Fruit fly (Drosophila melanogaster) whole organism, embryonic: ENCODE results near the gene Vps2.
A peak's percentile ranks its signal among the peaks of the same experiment; 100 is the strongest.

Experiments used
- CG12942 ChIP-seq: fragments of 200-800 bp; sonication (Bioruptor generic); optimal IDR thresholded peaks from 3 replicates; lab custom pipeline; 2016; ENCODE audit warnings: missing biosample characterization, missing genetic modification characterization
- CG13123 ChIP-seq: fragments of 200-800 bp; sonication (Bioruptor generic); optimal IDR thresholded peaks from 2 replicates; lab custom pipeline; 2016; ENCODE audit warnings: missing biosample characterization, missing genetic modification characterization
- CG13894 ChIP-seq: fragments of 200-800 bp; sonication (Bioruptor generic); optimal IDR thresholded peaks from 3 replicates; lab custom pipeline; 2018; ENCODE audit warnings: missing biosample characterization, mild to moderate bottlenecking, missing genetic modification characterization, moderate library complexity
- CG15479 ChIP-seq: fragments of 200-800 bp; sonication (Bioruptor generic); optimal IDR thresholded peaks from 3 replicates; lab custom pipeline; 2019; ENCODE audit warnings: missing biosample characterization, mild to moderate bottlenecking, missing genetic modification characterization, moderate library complexity
- CG17385 ChIP-seq: fragments of 200-800 bp; sonication (Bioruptor generic); optimal IDR thresholded peaks from 3 replicates; lab custom pipeline; 2018; ENCODE audit warnings: missing biosample characterization, mild to moderate bottlenecking, missing genetic modification characterization
- CG2116 ChIP-seq: fragments of 200-800 bp; sonication (Bioruptor generic); optimal IDR thresholded peaks from 3 replicates; lab custom pipeline; 2018; ENCODE audit warnings: missing biosample characterization, mild to moderate bottlenecking, missing genetic modification characterization
- CG33213 ChIP-seq: fragments of 200-800 bp; sonication (Bioruptor generic); optimal IDR thresholded peaks from 3 replicates; lab custom pipeline; 2016; ENCODE audit warnings: missing biosample characterization, missing genetic modification characterization
- CG4854 ChIP-seq: fragments of 200-800 bp; sonication (Bioruptor generic); optimal IDR thresholded peaks from 2 replicates; lab custom pipeline; 2016; ENCODE audit warnings: missing biosample characterization, missing genetic modification characterization, inconsistent platforms
- CG6272 ChIP-seq: fragments of 200-800 bp; sonication (Bioruptor generic); IDR thresholded peaks from 2 replicates; pipeline ENCODE4 v1.3.6; 2022; ENCODE audit warnings: missing biosample characterization, missing genetic modification characterization
- CG6654 ChIP-seq: fragments of 200-800 bp; sonication (Bioruptor generic); optimal IDR thresholded peaks from 2 replicates; lab custom pipeline; 2017; ENCODE audit warnings: missing biosample characterization, mild to moderate bottlenecking, missing genetic modification characterization
- CG6765 ChIP-seq: fragments of 200-800 bp; sonication (Bioruptor generic); optimal IDR thresholded peaks from 3 replicates; lab custom pipeline; 2017; ENCODE audit warnings: missing biosample characterization, mild to moderate bottlenecking, missing genetic modification characterization
- CG7357 ChIP-seq: fragments of 200-800 bp; sonication (Bioruptor generic); IDR thresholded peaks from 3 replicates; pipeline ENCODE4 v1.3.6; 2022; ENCODE audit warnings: missing biosample characterization, missing genetic modification characterization
- CG8290 ChIP-seq, 3 experiments: fragments of 200-800 bp; sonication (Bioruptor generic); optimal IDR thresholded peaks; 2 replicates each; lab custom pipeline; 2016 to 2019; ENCODE audit warnings: missing biosample characterization in 3 of 3, missing genetic modification characterization in 3 of 3, mild to moderate bottlenecking in 2 of 3, moderate library complexity in 1 of 3
- CHES-1-like ChIP-seq: fragments of 200-800 bp; sonication (Bioruptor generic); optimal IDR thresholded peaks from 2 replicates; lab custom pipeline; 2016; ENCODE audit warnings: missing biosample characterization, missing genetic modification characterization
- CoRest ChIP-seq: fragments of 200-800 bp; sonication (Bioruptor generic); optimal IDR thresholded peaks from 3 replicates; lab custom pipeline; 2018; ENCODE audit warnings: missing biosample characterization, mild to moderate bottlenecking, missing genetic modification characterization, moderate library complexity
- D ChIP-seq, 2 experiments: fragments of 200-800 bp in 1 of 2; fragments of >200 bp in 1 of 2; sonication (Bioruptor generic) in 1 of 2; optimal IDR thresholded peaks; 2 replicates in 1 of 2; 3 replicates in 1 of 2; lab custom pipeline; 2017; ENCODE audit warnings: mild to moderate bottlenecking in 1 of 2, missing biosample characterization in 1 of 2, missing genetic modification characterization in 1 of 2, missing genetic modification reagents in 1 of 2
- Dbx ChIP-seq: fragments of 200-800 bp; sonication (Bioruptor generic); IDR thresholded peaks from 3 replicates; pipeline ENCODE4 v1.3.6; 2022; ENCODE audit warnings: missing biosample characterization, missing genetic modification characterization
- Dp ChIP-seq: fragments of 200-800 bp; sonication (Bioruptor generic); optimal IDR thresholded peaks from 2 replicates; lab custom pipeline; 2018; ENCODE audit warnings: missing biosample characterization, mild to moderate bottlenecking, missing genetic modification characterization, moderate library complexity
- Hr39 ChIP-seq: fragments of >200 bp; optimal IDR thresholded peaks from 2 replicates; lab custom pipeline; 2017
- Med ChIP-seq: fragments of 200-800 bp; sonication (Bioruptor generic); peaks from one replicate; lab custom pipeline; 2016; ENCODE audit warnings: missing biosample characterization, missing genetic modification characterization, mild to moderate bottlenecking, inconsistent platforms, moderate library complexity
- Ptx1 ChIP-seq: fragments of 200-800 bp; sonication (Bioruptor generic); IDR thresholded peaks from 2 replicates; pipeline ENCODE4 v1.3.6; 2022; ENCODE audit warnings: missing biosample characterization, missing genetic modification characterization
- TFAM ChIP-seq: fragments of 200-800 bp; sonication (Bioruptor generic); optimal IDR thresholded peaks from 2 replicates; lab custom pipeline; 2017; ENCODE audit warnings: missing biosample characterization, missing genetic modification characterization, inconsistent platforms
- btn ChIP-seq: fragments of 200-800 bp; sonication (Bioruptor generic); optimal IDR thresholded peaks from 2 replicates; lab custom pipeline; 2016; ENCODE audit warnings: missing biosample characterization, missing genetic modification characterization
- cas ChIP-seq: fragments of 200-800 bp; sonication (Bioruptor generic); IDR thresholded peaks from 2 replicates; pipeline ENCODE4 v1.3.6; 2022; ENCODE audit warnings: missing biosample characterization, missing genetic modification characterization
- corto ChIP-seq: fragments of 200-800 bp; sonication (Bioruptor generic); optimal IDR thresholded peaks from 2 replicates; lab custom pipeline; 2016; ENCODE audit warnings: missing biosample characterization, mild to moderate bottlenecking, missing genetic modification characterization, moderate library complexity
- cwo ChIP-seq: fragments of 200-800 bp; sonication (Bioruptor generic); optimal IDR thresholded peaks from 3 replicates; lab custom pipeline; 2017; ENCODE audit warnings: missing biosample characterization, missing genetic modification characterization, mild to moderate bottlenecking, moderate library complexity, missing genetic modification reagents
- dimm ChIP-seq: fragments of 200-800 bp; sonication (Bioruptor generic); IDR thresholded peaks from 2 replicates; pipeline ENCODE4 v1.3.6; 2022; ENCODE audit warnings: missing biosample characterization, missing genetic modification characterization
- en ChIP-seq: fragments of 200-800 bp; sonication (Bioruptor generic); optimal IDR thresholded peaks from 2 replicates; lab custom pipeline; 2016; ENCODE audit warnings: missing biosample characterization, missing genetic modification characterization
- fd102C ChIP-seq: fragments of 200-800 bp; sonication (Bioruptor generic); optimal IDR thresholded peaks from 2 replicates; lab custom pipeline; 2018; ENCODE audit warnings: missing biosample characterization, mild to moderate bottlenecking, missing genetic modification characterization, moderate library complexity
- fru ChIP-seq: fragments of >200 bp; optimal IDR thresholded peaks from 2 replicates; lab custom pipeline; 2017
- gce ChIP-seq: fragments of 200-800 bp; sonication (Bioruptor generic); IDR thresholded peaks from 3 replicates; pipeline ENCODE4 v1.3.6; 2022; ENCODE audit warnings: missing biosample characterization, missing genetic modification characterization
- grau ChIP-seq: fragments of 200-800 bp; optimal IDR thresholded peaks from 3 replicates; lab custom pipeline; 2019; ENCODE audit warnings: missing biosample characterization, mild to moderate bottlenecking, missing genetic modification characterization, moderate library complexity
- her ChIP-seq: fragments of 200-800 bp; sonication (Bioruptor generic); optimal IDR thresholded peaks from 2 replicates; lab custom pipeline; 2016; ENCODE audit warnings: missing biosample characterization, missing genetic modification characterization
- inv ChIP-seq: fragments of 200-800 bp; sonication (Bioruptor generic); IDR thresholded peaks from 2 replicates; pipeline ENCODE4 v1.3.6; 2022; ENCODE audit warnings: missing biosample characterization, missing genetic modification characterization; ENCODE audit not compliant: partially characterized antibody
- lilli ChIP-seq: fragments of 200-800 bp; sonication (Bioruptor generic); optimal IDR thresholded peaks from 3 replicates; lab custom pipeline; 2016; ENCODE audit warnings: missing biosample characterization, missing genetic modification characterization
- lola ChIP-seq, 3 experiments: fragments of >200 bp in 2 of 3; fragments of 200-800 bp in 1 of 3; sonication (Bioruptor generic) in 1 of 3; optimal IDR thresholded peaks; 2 replicates each; lab custom pipeline; 2017 to 2019; ENCODE audit warnings: missing biosample characterization in 3 of 3, missing genetic modification characterization in 3 of 3, mild to moderate bottlenecking in 1 of 3, moderate library complexity in 1 of 3
- mam ChIP-seq: fragments of 200-800 bp; sonication (Bioruptor generic); optimal IDR thresholded peaks from 3 replicates; lab custom pipeline; 2016; ENCODE audit warnings: missing biosample characterization, missing genetic modification characterization
- mld ChIP-seq: fragments of 200-800 bp; sonication (Bioruptor generic); IDR thresholded peaks from 3 replicates; pipeline ENCODE4 v1.3.6; 2022; ENCODE audit warnings: missing biosample characterization, missing genetic modification characterization; ENCODE audit not compliant: partially characterized antibody
- nom ChIP-seq: fragments of 200-800 bp; sonication (Bioruptor generic); optimal IDR thresholded peaks from 2 replicates; lab custom pipeline; 2017; ENCODE audit warnings: missing biosample characterization, missing genetic modification characterization, mild to moderate bottlenecking, moderate library complexity, missing genetic modification reagents
- odd ChIP-seq: fragments of 200-800 bp; sonication (Bioruptor generic); optimal IDR thresholded peaks from 2 replicates; lab custom pipeline; 2017; ENCODE audit warnings: missing biosample characterization, mild to moderate bottlenecking, missing genetic modification characterization
- onecut ChIP-seq: fragments of 200-800 bp; sonication (Bioruptor generic); IDR thresholded peaks from 2 replicates; pipeline ENCODE4 v1.3.6; 2022; ENCODE audit warnings: missing biosample characterization, missing genetic modification characterization
- sd ChIP-seq: fragments of 200-800 bp; sonication (Bioruptor generic); optimal IDR thresholded peaks from 3 replicates; lab custom pipeline; 2018; ENCODE audit warnings: missing biosample characterization, mild to moderate bottlenecking, missing genetic modification characterization, moderate library complexity
- seq ChIP-seq: fragments of 200-800 bp; sonication (Bioruptor generic); IDR thresholded peaks from 2 replicates; pipeline ENCODE4 v1.3.6; 2022; ENCODE audit warnings: missing biosample characterization, missing genetic modification characterization
- sna ChIP-seq: fragments of 200-800 bp; sonication (Bioruptor generic); IDR thresholded peaks from 2 replicates; pipeline ENCODE4 v1.3.6; 2022; ENCODE audit warnings: missing biosample characterization, missing genetic modification characterization; ENCODE audit not compliant: partially characterized antibody
- tna ChIP-seq: fragments of 200-800 bp; sonication (Bioruptor generic); IDR thresholded peaks from 2 replicates; pipeline ENCODE4 v1.3.6; 2022; ENCODE audit warnings: missing biosample characterization, missing genetic modification characterization; ENCODE audit not compliant: partially characterized antibody
- ttk ChIP-seq: fragments of 200-800 bp; sonication (Bioruptor generic); IDR thresholded peaks from 2 replicates; pipeline ENCODE4 v2.1.2; 2022; ENCODE audit warnings: missing biosample characterization, missing genetic modification characterization
- tx ChIP-seq: fragments of 200-800 bp; sonication (Bioruptor generic); optimal IDR thresholded peaks from 2 replicates; lab custom pipeline; 2016; ENCODE audit warnings: missing biosample characterization, missing genetic modification characterization
- usp ChIP-seq: fragments of >200 bp; optimal IDR thresholded peaks from 2 replicates; lab custom pipeline; 2017; ENCODE audit warnings: missing biosample characterization, missing genetic modification characterization

The Vps2 gene

dm6 chr3R:26020244-26021171, 32.1 kb upstream of the Vps2 start (continued):
- peak; percentile 62 for TF ChIP-seq grau
- TF ChIP-seq tna (GFP tag; lab: Robert Waterston, UW), result no peak
- TF ChIP-seq CHES-1-like (GFP tag; lab: Kevin White, UChicago), result no peak
- no peak for TF ChIP-seq mld (GFP tag; lab: Robert Waterston, UW)
- TF ChIP-seq odd, result peak; percentile 43
- no peak for TF ChIP-seq Hr39
- TF ChIP-seq D (optimal IDR thresholded peaks at IDR 0.05; lab: Kevin White, UChicago), result no peak
- peak; percentile 50 for TF ChIP-seq D (GFP tag; optimal IDR thresholded peaks at IDR 0.05; lab: Kevin White, UChicago)
- peak; percentile 58 for TF ChIP-seq cwo (GFP tag; lab: Kevin White, UChicago)
- 0 out of 2 replicates have a peak, but pooled peaks have one; percentile 15 for TF ChIP-seq onecut (GFP tag; lab: Robert Waterston, UW)
- TF ChIP-seq Dbx (GFP tag; lab: Robert Waterston, UW), result no peak
- peak; percentile 30 for TF ChIP-seq CG6654 (GFP tag; lab: Kevin White, UChicago)
- no peak for TF ChIP-seq Dp (GFP tag; lab: Kevin White, UChicago)
- no peak for TF ChIP-seq en (GFP tag; lab: Kevin White, UChicago)
- TF ChIP-seq lola (GFP tag; optimal IDR thresholded peaks at IDR 0.05; lab: Kevin White, UChicago), result peak in 1 of 3 experiments; percentile 70
- peak; percentile 45 for TF ChIP-seq lilli (GFP tag; lab: Kevin White, UChicago)
- TF ChIP-seq CG2116, result no peak
- no peak for TF ChIP-seq mam (GFP tag; lab: Kevin White, UChicago)
- TF ChIP-seq fd102C (GFP tag; lab: Kevin White, UChicago), result no peak
- TF ChIP-seq cas, result no peak
- no peak for TF ChIP-seq fru
- no peak for TF ChIP-seq CG4854 (GFP tag; lab: Kevin White, UChicago)
- peak; percentile 30; the same call in 1 of the 2 replicates for TF ChIP-seq seq (GFP tag; lab: Robert Waterston, UW)
- TF ChIP-seq CG6765 (GFP tag; lab: Kevin White, UChicago), result peak; percentile 30
- TF ChIP-seq CoRest (tag; lab: Kevin White, UChicago), result peak; percentile 63
- no peak for TF ChIP-seq dimm
- TF ChIP-seq CG33213 (GFP tag; lab: Kevin White, UChicago), result no peak
- TF ChIP-seq her (GFP tag; lab: Kevin White, UChicago), result no peak
- TF ChIP-seq Ptx1 (GFP tag; lab: Robert Waterston, UW), result peak; percentile 75
- peak; percentile 16 for TF ChIP-seq CG13894 (tag; lab: Kevin White, UChicago)
- TF ChIP-seq Med (GFP tag; lab: Kevin White, UChicago), result peak; percentile 79
- TF ChIP-seq inv, result no peak
- peak; percentile 33; the same call in 1 of the 3 replicates for TF ChIP-seq gce (GFP tag; lab: Robert Waterston, UW)
- no peak for TF ChIP-seq sna (GFP tag; lab: Robert Waterston, UW)
- no peak for TF ChIP-seq btn (GFP tag; lab: Kevin White, UChicago)
- TF ChIP-seq sd (tag; lab: Kevin White, UChicago), result peak; percentile 60
- TF ChIP-seq TFAM, result no peak
- no peak for TF ChIP-seq CG8290 (GFP tag; optimal IDR thresholded peaks at IDR 0.05; lab: Kevin White, UChicago)
- peak in 1 of 2 experiments; percentile 72 for TF ChIP-seq CG8290 (tag; optimal IDR thresholded peaks at IDR 0.05; lab: Kevin White, UChicago)
- TF ChIP-seq CG12942 (GFP tag; lab: Kevin White, UChicago), result no peak
- TF ChIP-seq ttk (GFP tag; lab: Robert Waterston, UW), result peak; percentile 54; the same call in 1 of the 2 replicates
- TF ChIP-seq CG17385 (GFP tag; lab: Kevin White, UChicago), result peak; percentile 65
- TF ChIP-seq CG7357 (GFP tag; lab: Robert Waterston, UW), result no peak
- peak; percentile 10 for TF ChIP-seq nom (GFP tag; lab: Kevin White, UChicago)
- no peak for TF ChIP-seq usp (GFP tag; lab: Kevin White, UChicago)
- TF ChIP-seq CG15479 (GFP tag; lab: Kevin White, UChicago), result no peak
- TF ChIP-seq corto, result no peak
- no peak for TF ChIP-seq CG13123 (GFP tag; lab: Kevin White, UChicago)
- TF ChIP-seq tx (GFP tag; lab: Kevin White, UChicago), result no peak
- TF ChIP-seq CG6272 (GFP tag; lab: Robert Waterston, UW), result no peak
